Worm (Caenorhabditis elegans) whole organism, young adult: ENCODE results near the gene C03C10.5.

Source experiments
- B0019.2 ChIP-seq: fragments of 200-800 bp; sonication (Bioruptor generic); conservative IDR thresholded peaks from 2 replicates; pipeline ENCODE4 v1.3.6; 2022; ENCODE audit warnings: missing genetic modification reagents, missing genetic modification characterization, missing compliant biosample characterization
- F49E8.2 ChIP-seq: sonication (generic microtip); optimal IDR thresholded peaks from 3 replicates; lab custom pipeline; 2017; ENCODE audit warnings: missing genetic modification characterization, mild to moderate bottlenecking, missing compliant biosample characterization, antibody characterized with exemption, moderate library complexity; ENCODE audit not compliant: insufficient read depth
- hmg-1.2 ChIP-seq: fragments of 200-800 bp; sonication (Bioruptor generic); IDR thresholded peaks from 2 replicates; pipeline ENCODE4 v1.3.6; 2022; ENCODE audit warnings: missing genetic modification reagents, missing genetic modification characterization, missing compliant biosample characterization
- mel-28 ChIP-seq: sonication (generic microtip); optimal IDR thresholded peaks from 2 replicates; lab custom pipeline; 2016; ENCODE audit warnings: borderline replicate concordance, mild to moderate bottlenecking, missing genetic modification characterization, missing compliant biosample characterization
- mxl-1 ChIP-seq: sonication (generic microtip); optimal IDR thresholded peaks from 2 replicates; lab custom pipeline; 2016; ENCODE audit warnings: missing genetic modification characterization, missing compliant biosample characterization
- unc-62 ChIP-seq: fragments of 150-350 bp; optimal IDR thresholded peaks from 2 replicates; lab custom pipeline; 2014; ENCODE audit warnings: missing biosample characterization, missing genetic modification reagents, missing genetic modification characterization

ce11 chrIII:4068120-4068519, 23.8 kb downstream of the C03C10.5 start:
- TF ChIP-seq mxl-1 (tag; lab: Kevin White, UChicago) (no peak), hmg-1.2 (GFP tag; lab: Robert Waterston, UW) (no peak), mel-28 (tag; lab: Kevin White, UChicago) (no peak), unc-62 (GFP tag; lab: Kevin White, UChicago) (no peak), F49E8.2 (no peak), B0019.2 (GFP tag; lab: Robert Waterston, UW) (no peak)
